Fruit fly (Drosophila melanogaster) whole organism, embryonic: ENCODE data around the gene CG31161.
A peak's percentile ranks its signal among the peaks of the same experiment; 100 is the strongest.

Experiments
- BtbVII ChIP-seq: fragments of 200-800 bp; sonication (Bioruptor generic); optimal IDR thresholded peaks from 3 replicates; lab custom pipeline; 2017; ENCODE audit warnings: missing biosample characterization, mild to moderate bottlenecking, missing genetic modification characterization
- CG1024 ChIP-seq: fragments of 200-800 bp; sonication (Bioruptor generic); IDR thresholded peaks from 2 replicates; pipeline ENCODE4 v1.3.6; 2022; ENCODE audit warnings: missing biosample characterization, missing genetic modification characterization
- CG10543 ChIP-seq: fragments of 200-800 bp; sonication (Bioruptor generic); optimal IDR thresholded peaks from 3 replicates; lab custom pipeline; 2017; ENCODE audit warnings: missing biosample characterization, mild to moderate bottlenecking, missing genetic modification characterization, moderate library complexity
- CG10979 ChIP-seq: fragments of 200-800 bp; sonication (Bioruptor generic); optimal IDR thresholded peaks from 2 replicates; lab custom pipeline; 2018; ENCODE audit warnings: missing biosample characterization, mild to moderate bottlenecking, missing genetic modification characterization, moderate library complexity
- CG11723 ChIP-seq: fragments of 200-800 bp; sonication (Bioruptor generic); optimal IDR thresholded peaks from 2 replicates; lab custom pipeline; 2017; ENCODE audit warnings: missing biosample characterization, mild to moderate bottlenecking, missing genetic modification characterization
- CG12236 ChIP-seq: fragments of 200-800 bp; sonication (Bioruptor generic); optimal IDR thresholded peaks from 2 replicates; lab custom pipeline; 2016; ENCODE audit warnings: missing biosample characterization, missing genetic modification characterization
- CG12659 ChIP-seq: fragments of 200-800 bp; sonication (Bioruptor generic); optimal IDR thresholded peaks from 3 replicates; lab custom pipeline; 2017; ENCODE audit warnings: mild to moderate bottlenecking, missing biosample characterization, missing genetic modification reagents, missing genetic modification characterization
- CG13123 ChIP-seq: fragments of 200-800 bp; sonication (Bioruptor generic); optimal IDR thresholded peaks from 2 replicates; lab custom pipeline; 2016; ENCODE audit warnings: missing biosample characterization, missing genetic modification characterization
- CG15601 ChIP-seq: fragments of 200-800 bp; sonication (Bioruptor generic); optimal IDR thresholded peaks from 3 replicates; lab custom pipeline; 2019; ENCODE audit warnings: missing biosample characterization, mild to moderate bottlenecking, missing genetic modification characterization, moderate library complexity
- CG1647 ChIP-seq: fragments of 200-800 bp; sonication (Bioruptor generic); optimal IDR thresholded peaks from 3 replicates; lab custom pipeline; 2016; ENCODE audit warnings: missing biosample characterization, missing genetic modification characterization
- CG16863 ChIP-seq: fragments of 200-800 bp; sonication (Bioruptor generic); optimal IDR thresholded peaks from 3 replicates; lab custom pipeline; 2016; ENCODE audit warnings: missing biosample characterization, missing genetic modification characterization
- CG18011 ChIP-seq: fragments of 200-800 bp; sonication (Bioruptor generic); optimal IDR thresholded peaks from 2 replicates; lab custom pipeline; 2017; ENCODE audit warnings: missing biosample characterization, missing genetic modification characterization, mild to moderate bottlenecking, moderate library complexity, missing genotype
- CG18764 ChIP-seq: fragments of 200-800 bp; sonication (Bioruptor generic); optimal IDR thresholded peaks from 3 replicates; lab custom pipeline; 2016; ENCODE audit warnings: missing biosample characterization, missing genetic modification characterization
- CG2712 ChIP-seq: fragments of 200-800 bp; optimal IDR thresholded peaks from 3 replicates; lab custom pipeline; 2019; ENCODE audit warnings: missing biosample characterization, mild to moderate bottlenecking, missing genetic modification characterization, moderate library complexity
- CG7745 ChIP-seq: fragments of 200-800 bp; sonication (Bioruptor generic); optimal IDR thresholded peaks from 2 replicates; lab custom pipeline; 2018; ENCODE audit warnings: missing biosample characterization, mild to moderate bottlenecking, missing genetic modification characterization, moderate library complexity
- CG9437 ChIP-seq: fragments of 200-800 bp; sonication (Bioruptor generic); optimal IDR thresholded peaks from 2 replicates; lab custom pipeline; 2018; ENCODE audit warnings: missing biosample characterization, mild to moderate bottlenecking, missing genetic modification characterization
- Chrac-16 ChIP-seq: fragments of 200-800 bp; sonication (Bioruptor generic); optimal IDR thresholded peaks from 3 replicates; lab custom pipeline; 2016; ENCODE audit warnings: missing biosample characterization, missing genetic modification characterization
- Dip2 ChIP-seq: fragments of 200-800 bp; sonication (Bioruptor generic); IDR thresholded peaks from 2 replicates; pipeline ENCODE4 v1.3.6; 2022; ENCODE audit warnings: missing biosample characterization, missing genetic modification characterization
- Ets65A ChIP-seq: fragments of 200-800 bp; sonication (Bioruptor generic); peaks from one replicate; lab custom pipeline; 2016; ENCODE audit warnings: missing biosample characterization, missing genetic modification characterization
- Hr3 ChIP-seq: fragments of 200-800 bp; sonication (Bioruptor generic); optimal IDR thresholded peaks from 3 replicates; lab custom pipeline; 2016; ENCODE audit warnings: missing biosample characterization, missing genetic modification characterization
- Hr51 ChIP-seq, 2 experiments: fragments of 200-800 bp; sonication (Bioruptor generic); optimal IDR thresholded peaks; 2 replicates in 1 of 2; 3 replicates in 1 of 2; lab custom pipeline; 2016 to 2018; ENCODE audit warnings: missing biosample characterization in 2 of 2, missing genetic modification characterization in 2 of 2, mild to moderate bottlenecking in 1 of 2, moderate library complexity in 1 of 2
- MBD-R2 ChIP-seq: fragments of 200-800 bp; sonication (Bioruptor generic); IDR thresholded peaks from 2 replicates; pipeline ENCODE4 v1.3.6; 2022; ENCODE audit warnings: missing biosample characterization, missing genetic modification characterization
- NK7.1 ChIP-seq: fragments of 200-800 bp; sonication (Bioruptor generic); optimal IDR thresholded peaks from 3 replicates; lab custom pipeline; 2016; ENCODE audit warnings: missing biosample characterization, missing genetic modification characterization
- Nf-YC ChIP-seq: fragments of 200-800 bp; optimal IDR thresholded peaks from 3 replicates; lab custom pipeline; 2019; ENCODE audit warnings: missing biosample characterization, mild to moderate bottlenecking, missing genetic modification characterization, moderate library complexity
- Oaz ChIP-seq: fragments of 200-800 bp; sonication (Bioruptor generic); IDR thresholded peaks from 2 replicates; pipeline ENCODE4 v1.3.6; 2022; ENCODE audit warnings: missing biosample characterization, missing genetic modification characterization
- YL-1 ChIP-seq: fragments of 200-800 bp; sonication (Bioruptor generic); optimal IDR thresholded peaks from 3 replicates; lab custom pipeline; 2017; ENCODE audit warnings: missing biosample characterization, mild to moderate bottlenecking, missing genetic modification characterization
- ab ChIP-seq: fragments of 200-800 bp; sonication (Bioruptor generic); optimal IDR thresholded peaks from 2 replicates; lab custom pipeline; 2016; ENCODE audit warnings: missing biosample characterization, missing genetic modification characterization
- ara ChIP-seq: fragments of 200-800 bp; sonication (Bioruptor generic); IDR thresholded peaks from 2 replicates; pipeline ENCODE4 v1.3.6; 2022; ENCODE audit warnings: missing biosample characterization, missing genetic modification characterization
- ase ChIP-seq: fragments of 200-800 bp; sonication (Bioruptor generic); IDR thresholded peaks from 3 replicates; pipeline ENCODE4 v1.3.6; 2022; ENCODE audit warnings: missing biosample characterization, missing genetic modification characterization
- cg ChIP-seq: fragments of 200-800 bp; sonication (Bioruptor generic); optimal IDR thresholded peaks from 3 replicates; lab custom pipeline; 2019; ENCODE audit warnings: missing biosample characterization, mild to moderate bottlenecking, missing genetic modification characterization, moderate library complexity
- ci ChIP-seq: fragments of 200-800 bp; sonication (Bioruptor generic); IDR thresholded peaks from 3 replicates; pipeline ENCODE4 v1.3.6; 2022; ENCODE audit warnings: missing biosample characterization, missing genetic modification characterization
- da ChIP-seq: fragments of 200-800 bp; sonication (Bioruptor generic); optimal IDR thresholded peaks from 2 replicates; lab custom pipeline; 2016; ENCODE audit warnings: missing biosample characterization, missing genetic modification characterization
- dmrt11E ChIP-seq: fragments of 200-800 bp; sonication (Bioruptor generic); optimal IDR thresholded peaks from 3 replicates; lab custom pipeline; 2018; ENCODE audit warnings: missing biosample characterization, mild to moderate bottlenecking, missing genetic modification characterization, moderate library complexity
- gem ChIP-seq: fragments of 200-800 bp; sonication (Bioruptor generic); optimal IDR thresholded peaks from 2 replicates; lab custom pipeline; 2019; ENCODE audit warnings: missing biosample characterization, mild to moderate bottlenecking, missing genetic modification characterization, moderate library complexity
- hb ChIP-seq: fragments of 200-800 bp; sonication (Bioruptor generic); IDR thresholded peaks from 3 replicates; pipeline ENCODE4 v1.3.6; 2022; ENCODE audit warnings: missing biosample characterization, missing genetic modification characterization; ENCODE audit not compliant: partially characterized antibody
- hkb ChIP-seq, 2 experiments: fragments of 200-800 bp in 1 of 2; fragments of >200 bp in 1 of 2; sonication (Bioruptor generic) in 1 of 2; IDR thresholded peaks in 1 of 2; optimal IDR thresholded peaks in 1 of 2; 2 replicates each; pipeline versions ENCODE4 v1.3.6 to Lab custom; 2017 to 2022; ENCODE audit warnings: missing biosample characterization in 1 of 2, missing genetic modification characterization in 1 of 2
- lola ChIP-seq, 3 experiments: fragments of >200 bp in 2 of 3; fragments of 200-800 bp in 1 of 3; sonication (Bioruptor generic) in 1 of 3; optimal IDR thresholded peaks; 2 replicates each; lab custom pipeline; 2017 to 2019; ENCODE audit warnings: missing biosample characterization in 3 of 3, missing genetic modification characterization in 3 of 3, mild to moderate bottlenecking in 1 of 3, moderate library complexity in 1 of 3
- mirr ChIP-seq: fragments of 200-800 bp; sonication (Bioruptor generic); optimal IDR thresholded peaks from 3 replicates; lab custom pipeline; 2018; ENCODE audit warnings: missing biosample characterization, mild to moderate bottlenecking, missing genetic modification characterization
- psq ChIP-seq: fragments of 200-800 bp; sonication (Bioruptor generic); optimal IDR thresholded peaks from 2 replicates; lab custom pipeline; 2017; ENCODE audit warnings: missing biosample characterization, missing genetic modification characterization
- row ChIP-seq: fragments of 200-800 bp; sonication (Bioruptor generic); IDR thresholded peaks from 3 replicates; pipeline ENCODE4 v1.3.6; 2022; ENCODE audit warnings: missing biosample characterization, missing genetic modification characterization
- sens ChIP-seq: fragments of 200-800 bp; sonication (Bioruptor generic); peaks from one replicate; lab custom pipeline; 2016; ENCODE audit warnings: missing biosample characterization, missing genetic modification characterization
- shn ChIP-seq: fragments of 200-800 bp; sonication (Bioruptor generic); optimal IDR thresholded peaks from 3 replicates; lab custom pipeline; 2016; ENCODE audit warnings: missing biosample characterization, missing genetic modification characterization
- so ChIP-seq: fragments of 200-800 bp; sonication (Bioruptor generic); IDR thresholded peaks from 3 replicates; pipeline ENCODE4 v1.3.6; 2022; ENCODE audit warnings: missing biosample characterization, missing genetic modification characterization
- ssp ChIP-seq: fragments of 200-800 bp; sonication (Bioruptor generic); IDR thresholded peaks from 2 replicates; pipeline ENCODE4 v1.3.6; 2022; ENCODE audit warnings: missing biosample characterization, missing genetic modification characterization
- tio ChIP-seq: fragments of 200-800 bp; sonication (Bioruptor generic); optimal IDR thresholded peaks from 2 replicates; lab custom pipeline; 2017; ENCODE audit warnings: missing biosample characterization, missing genetic modification characterization, inconsistent platforms
- unpg ChIP-seq: fragments of 200-800 bp; sonication (Bioruptor generic); optimal IDR thresholded peaks from 3 replicates; lab custom pipeline; 2018; ENCODE audit warnings: missing biosample characterization, mild to moderate bottlenecking, missing genetic modification characterization, moderate library complexity
- vnd ChIP-seq: fragments of 200-800 bp; sonication (Bioruptor generic); IDR thresholded peaks from 3 replicates; pipeline ENCODE4 v1.3.6; 2022; ENCODE audit warnings: missing biosample characterization, missing genetic modification characterization; ENCODE audit not compliant: partially characterized antibody
- wek ChIP-seq: fragments of 200-800 bp; sonication (Bioruptor generic); optimal IDR thresholded peaks from 3 replicates; lab custom pipeline; 2018; ENCODE audit warnings: missing biosample characterization, mild to moderate bottlenecking, missing genetic modification characterization, moderate library complexity

CG31161 gene

DNA sequence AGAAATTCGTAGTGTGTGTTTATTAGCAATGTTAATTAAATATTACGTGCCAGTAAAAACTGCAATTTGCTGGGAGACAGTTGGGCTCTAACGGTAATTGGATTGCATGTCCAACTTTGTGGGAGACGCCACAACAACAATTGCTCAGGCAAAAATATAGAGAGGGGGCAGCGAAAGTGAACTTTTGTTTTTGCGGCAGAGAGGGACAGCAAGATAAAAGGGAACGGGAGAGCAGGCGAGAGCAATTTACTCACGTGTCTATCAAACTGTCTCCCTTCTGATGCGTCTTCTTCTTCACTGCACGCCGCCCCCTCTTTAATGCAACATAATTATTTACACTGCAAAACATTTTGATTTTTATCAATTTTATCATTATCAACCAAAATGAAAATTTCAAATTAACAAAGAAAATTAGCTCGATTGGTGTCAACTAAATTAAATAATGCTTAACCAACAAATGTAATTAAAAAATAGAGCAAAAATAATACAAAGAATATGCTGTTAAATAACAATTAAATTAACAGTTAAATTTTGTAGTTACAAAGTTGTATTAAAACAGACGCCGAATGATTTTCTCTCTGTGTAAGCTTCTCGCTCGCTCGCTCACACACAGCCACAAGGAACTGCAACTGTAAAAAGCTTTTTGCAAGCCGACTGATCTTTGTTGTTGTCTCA, 51.1 kb downstream of the CG31161 start (continued):
- TF ChIP-seq hb (GFP tag; lab: Robert Waterston, UW) (no peak), CG10979 (tag; lab: Kevin White, UChicago) (peak; percentile 97), so (peak; percentile 66; the same call in 1 of the 3 replicates), ab (no peak), MBD-R2 (GFP tag; lab: Robert Waterston, UW) (0 out of 2 replicates have a peak, but pooled peaks have one; percentile 19), CG16863 (peak; percentile 70), gem (peak; percentile 93), CG9437 (GFP tag; lab: Kevin White, UChicago) (peak; percentile 75), CG18764 (GFP tag; lab: Kevin White, UChicago) (peak; percentile 72), CG10543 (no peak), Hr51 (GFP tag; optimal IDR thresholded peaks at IDR 0.05; lab: Kevin White, UChicago) (peak; percentile 28 to 88), ase (GFP tag; lab: Robert Waterston, UW) (peak; percentile 65; the same call in 1 of the 3 replicates), tio (GFP tag; lab: Kevin White, UChicago) (peak; percentile 64), Oaz (no peak), Dip2 (0 out of 2 replicates have a peak, but pooled peaks have one; percentile 20), ci (GFP tag; lab: Robert Waterston, UW) (peak; percentile 84), CG7745 (tag; lab: Kevin White, UChicago) (no peak), unpg (GFP tag; lab: Kevin White, UChicago) (peak; percentile 84), CG1647 (GFP tag; lab: Kevin White, UChicago) (peak; percentile 61), lola (GFP tag; optimal IDR thresholded peaks at IDR 0.05; lab: Kevin White, UChicago) (peak in 1 of 3 experiments; percentile 83), BtbVII (GFP tag; lab: Kevin White, UChicago) (peak; percentile 51), hkb (optimal IDR thresholded peaks at IDR 0.05; lab: Kevin White, UChicago) (no peak), hkb (GFP tag; IDR thresholded peaks at IDR 0.05; lab: Robert Waterston, UW) (peak; percentile 86), row (GFP tag; lab: Robert Waterston, UW) (peak; percentile 76), YL-1 (no peak), CG2712 (tag; lab: Kevin White, UChicago) (peak; percentile 93), Chrac-16 (GFP tag; lab: Kevin White, UChicago) (peak; percentile 62), vnd (GFP tag; lab: Robert Waterston, UW) (no peak), CG13123 (GFP tag; lab: Kevin White, UChicago) (peak; percentile 55), Nf-YC (peak; percentile 32), ara (peak; percentile 75; the same call in 1 of the 2 replicates), Hr3 (GFP tag; lab: Kevin White, UChicago) (peak; percentile 64), CG11723 (peak; percentile 60), wek (GFP tag; lab: Kevin White, UChicago) (no peak), ssp (peak; percentile 44; the same call in 1 of the 2 replicates), CG1024 (GFP tag; lab: Robert Waterston, UW) (no peak; the same call in 1 of the 2 replicates), CG18011 (GFP tag; lab: Kevin White, UChicago) (no peak), sens (GFP tag; lab: Kevin White, UChicago) (peak; percentile 96), CG12236 (GFP tag; lab: Kevin White, UChicago) (peak; percentile 38), mirr (GFP tag; lab: Kevin White, UChicago) (no peak), cg (GFP tag; lab: Kevin White, UChicago) (no peak), da (GFP tag; lab: Kevin White, UChicago) (no peak), CG12659 (GFP tag; lab: Kevin White, UChicago) (peak; percentile 62), CG15601 (tag; lab: Kevin White, UChicago) (peak; percentile 76), shn (GFP tag; lab: Kevin White, UChicago) (peak; percentile 65), dmrt11E (tag; lab: Kevin White, UChicago) (peak; percentile 87), NK7.1 (no peak), psq (no peak), Ets65A (GFP tag; lab: Kevin White, UChicago) (peak; percentile 95)
